Worm (Caenorhabditis elegans) whole organism, L4 larva: ENCODE results near the gene C02B8.12.

Source experiments
- D1046.2 ChIP-seq: fragments of 200-800 bp; sonication (Bioruptor generic); IDR thresholded peaks from 2 replicates; pipeline ENCODE4 v1.3.6; 2022; ENCODE audit warnings: missing genetic modification characterization, missing compliant biosample characterization
- F26F4.8 ChIP-seq: fragments of 200-800 bp; sonication (Bioruptor generic); conservative IDR thresholded peaks from 2 replicates; pipeline ENCODE4 v1.3.6; 2022; ENCODE audit warnings: missing genetic modification characterization, missing compliant biosample characterization
- F37D6.2 ChIP-seq: sonication (generic microtip); optimal IDR thresholded peaks from 2 replicates; lab custom pipeline; 2016; ENCODE audit warnings: mild to moderate bottlenecking, missing genetic modification characterization, missing compliant biosample characterization
- T20F7.1 ChIP-seq: fragments of 200-800 bp; sonication (Bioruptor generic); optimal IDR thresholded peaks from 2 replicates; lab custom pipeline; 2018; ENCODE audit warnings: mild to moderate bottlenecking, missing genetic modification characterization, missing compliant biosample characterization
- T26A8.4 ChIP-seq: fragments of 200-800 bp; sonication (Bioruptor generic); IDR thresholded peaks from 2 replicates; pipeline ENCODE4 v1.3.6; 2022; ENCODE audit warnings: missing genetic modification characterization, missing compliant biosample characterization
- Y105C5A.15 ChIP-seq: fragments of 200-800 bp; sonication (Bioruptor generic); IDR thresholded peaks from 2 replicates; pipeline ENCODE4 v1.3.6; 2022; ENCODE audit warnings: missing genetic modification characterization, missing compliant biosample characterization
- Y5F2A.4 ChIP-seq: fragments of 200-800 bp; sonication (Bioruptor generic); optimal IDR thresholded peaks from 2 replicates; lab custom pipeline; 2018; ENCODE audit warnings: mild to moderate bottlenecking, missing genetic modification characterization, missing compliant biosample characterization
- ZK337.2 ChIP-seq: fragments of 200-800 bp; sonication (Bioruptor generic); IDR thresholded peaks from 2 replicates; pipeline ENCODE4 v1.3.6; 2022; ENCODE audit warnings: missing genetic modification reagents, missing genetic modification characterization, missing compliant biosample characterization
- aha-1 ChIP-seq: fragments of 150-350 bp; peaks from one replicate; lab custom pipeline; 2014; ENCODE audit warnings: missing biosample characterization, missing genetic modification characterization
- arid-1 ChIP-seq: fragments of 200-800 bp; sonication (Bioruptor generic); conservative IDR thresholded peaks from 2 replicates; pipeline ENCODE4 v1.3.6; 2022; ENCODE audit warnings: missing genetic modification reagents, missing genetic modification characterization, missing compliant biosample characterization
- ceh-28 ChIP-seq: fragments of 150-350 bp; optimal IDR thresholded peaks from 2 replicates; lab custom pipeline; 2014; ENCODE audit warnings: missing biosample characterization, missing genetic modification reagents, missing genetic modification characterization
- ceh-44 ChIP-seq: fragments of 200-800 bp; sonication (Bioruptor generic); IDR thresholded peaks from 2 replicates; pipeline ENCODE4 v1.3.6; 2022; ENCODE audit warnings: missing genetic modification reagents, missing genetic modification characterization, missing compliant biosample characterization
- ceh-62 ChIP-seq: sonication (generic microtip); optimal IDR thresholded peaks from 2 replicates; lab custom pipeline; 2017; ENCODE audit warnings: missing biosample characterization, missing genetic modification characterization
- ceh-82 ChIP-seq: sonication (generic microtip); optimal IDR thresholded peaks from 2 replicates; lab custom pipeline; 2017; ENCODE audit warnings: missing biosample characterization, missing genetic modification characterization
- ces-1 ChIP-seq: fragments of 150-350 bp; sonication (generic microtip); optimal IDR thresholded peaks from 4 replicates; lab custom pipeline; 2014; ENCODE audit warnings: missing biosample characterization, missing genetic modification reagents, missing genetic modification characterization
- cey-2 ChIP-seq: sonication (generic microtip); optimal IDR thresholded peaks from 3 replicates; lab custom pipeline; 2017; ENCODE audit warnings: missing genetic modification characterization, mild to moderate bottlenecking, missing compliant biosample characterization, antibody characterized with exemption, borderline replicate concordance; ENCODE audit not compliant: insufficient read depth
- daf-12 ChIP-seq: fragments of 150-350 bp; optimal IDR thresholded peaks from 2 replicates; lab custom pipeline; 2014; ENCODE audit warnings: missing biosample characterization, missing genetic modification reagents, missing genetic modification characterization
- daf-19 ChIP-seq: fragments of 200-800 bp; sonication (Bioruptor generic); conservative IDR thresholded peaks from 2 replicates; pipeline ENCODE4 v1.3.6; 2022; ENCODE audit warnings: missing genetic modification characterization, missing compliant biosample characterization
- daf-8 ChIP-seq: fragments of 200-800 bp; sonication (Bioruptor generic); IDR thresholded peaks from 2 replicates; pipeline ENCODE4 v1.3.6; 2022; ENCODE audit warnings: missing genetic modification characterization, missing compliant biosample characterization
- dmd-6 ChIP-seq: fragments of 200-800 bp; sonication (Bioruptor generic); IDR thresholded peaks from 2 replicates; pipeline ENCODE4 v1.3.6; 2022; ENCODE audit warnings: missing genetic modification reagents, missing genetic modification characterization, missing compliant biosample characterization
- duxl-1 ChIP-seq: sonication (generic microtip); optimal IDR thresholded peaks from 2 replicates; lab custom pipeline; 2016; ENCODE audit warnings: mild to moderate bottlenecking, missing genetic modification characterization, moderate library complexity, missing compliant biosample characterization; ENCODE audit not compliant: poor library complexity
- hlh-11 ChIP-seq: fragments of 200-800 bp; sonication (Bioruptor generic); optimal IDR thresholded peaks from 2 replicates; lab custom pipeline; 2018; ENCODE audit warnings: mild to moderate bottlenecking, missing genetic modification characterization, missing compliant biosample characterization
- hlh-30 ChIP-seq: sonication (generic microtip); optimal IDR thresholded peaks from 2 replicates; lab custom pipeline; 2017; ENCODE audit warnings: antibody characterized with exemption, mild to moderate bottlenecking, missing genetic modification characterization, missing compliant biosample characterization; ENCODE audit not compliant: insufficient read depth
- hmg-1.1 ChIP-seq: fragments of 200-800 bp; sonication (Bioruptor generic); IDR thresholded peaks from 2 replicates; pipeline ENCODE4 v1.3.6; 2022; ENCODE audit warnings: missing genetic modification reagents, missing genetic modification characterization, missing compliant biosample characterization
- lin-13 ChIP-seq: fragments of 150-350 bp; optimal IDR thresholded peaks from 2 replicates; lab custom pipeline; 2014; ENCODE audit warnings: missing biosample characterization, missing genetic modification reagents, missing genetic modification characterization
- lin-29 ChIP-seq: fragments of 200-800 bp; sonication (Bioruptor generic); IDR thresholded peaks from 2 replicates; pipeline ENCODE4 v1.3.6; 2022; ENCODE audit warnings: missing genetic modification reagents, missing genetic modification characterization, missing compliant biosample characterization
- lin-38 ChIP-seq: fragments of 200-800 bp; sonication (Bioruptor generic); IDR thresholded peaks from 2 replicates; pipeline ENCODE4 v1.3.6; 2022; ENCODE audit warnings: missing genetic modification reagents, missing genetic modification characterization, missing compliant biosample characterization
- lir-3 ChIP-seq: sonication (generic microtip); optimal IDR thresholded peaks from 2 replicates; lab custom pipeline; 2016; ENCODE audit warnings: mild to moderate bottlenecking, missing genetic modification characterization, missing compliant biosample characterization
- madf-5 ChIP-seq, 2 experiments: fragments of 200-800 bp; sonication (Bioruptor generic); IDR thresholded peaks; 2 replicates each; pipeline ENCODE4 v1.3.6; 2022; ENCODE audit warnings: missing compliant biosample characterization in 2 of 2, missing genetic modification characterization in 2 of 2
- madf-9 ChIP-seq: fragments of 200-800 bp; sonication (Bioruptor generic); conservative IDR thresholded peaks from 2 replicates; pipeline ENCODE4 v1.3.6; 2022; ENCODE audit warnings: missing genetic modification reagents, missing genetic modification characterization, missing compliant biosample characterization
- mdt-29 ChIP-seq: fragments of 200-800 bp; sonication (Bioruptor generic); IDR thresholded peaks from 2 replicates; pipeline ENCODE4 v1.3.6; 2022; ENCODE audit warnings: missing genetic modification reagents, missing genetic modification characterization, missing compliant biosample characterization
- nhr-102 ChIP-seq: sonication (generic microtip); optimal IDR thresholded peaks from 2 replicates; lab custom pipeline; 2016; ENCODE audit warnings: mild to moderate bottlenecking, missing genetic modification characterization, moderate library complexity, missing compliant biosample characterization
- nhr-11 ChIP-seq: fragments of 150-350 bp; optimal IDR thresholded peaks from 2 replicates; lab custom pipeline; 2014; ENCODE audit warnings: missing biosample characterization, missing genetic modification characterization
- nhr-28 ChIP-seq: fragments of 150-350 bp; optimal IDR thresholded peaks from 2 replicates; lab custom pipeline; 2014; ENCODE audit warnings: missing biosample characterization, missing genetic modification characterization
- nhr-6 ChIP-seq: fragments of 150-350 bp; optimal IDR thresholded peaks from 2 replicates; lab custom pipeline; 2014; ENCODE audit warnings: missing biosample characterization, missing genetic modification characterization
- pha-4 ChIP-seq, 2 experiments: fragments of 150-350 bp in 1 of 2; fragments of 200-800 bp in 1 of 2; sonication (Bioruptor generic) in 1 of 2; IDR thresholded peaks in 1 of 2; optimal IDR thresholded peaks in 1 of 2; 2 replicates each; pipeline versions ENCODE4 v1.3.6 to Lab custom; 2014 to 2022; ENCODE audit warnings: missing genetic modification characterization in 2 of 2, missing genetic modification reagents in 2 of 2, missing biosample characterization in 1 of 2, missing compliant biosample characterization in 1 of 2
- pqm-1 ChIP-seq: sonication (generic microtip); optimal IDR thresholded peaks from 2 replicates; lab custom pipeline; 2017; ENCODE audit warnings: missing biosample characterization, missing genetic modification characterization
- rbr-2 ChIP-seq: sonication (generic microtip); optimal IDR thresholded peaks from 2 replicates; lab custom pipeline; 2016; ENCODE audit warnings: missing genotype, missing genetic modification characterization, missing compliant biosample characterization
- saeg-2 ChIP-seq: fragments of 200-800 bp; sonication (Bioruptor generic); IDR thresholded peaks from 2 replicates; pipeline ENCODE4 v1.3.6; 2022; ENCODE audit warnings: missing genetic modification reagents, missing genetic modification characterization, missing compliant biosample characterization
- set-16 ChIP-seq: fragments of 200-800 bp; sonication (Bioruptor generic); IDR thresholded peaks from 2 replicates; pipeline ENCODE4 v1.3.6; 2022; ENCODE audit warnings: missing genetic modification reagents, missing genetic modification characterization, missing compliant biosample characterization
- snpc-1.2 ChIP-seq: fragments of 200-800 bp; sonication (Bioruptor generic); IDR thresholded peaks from 2 replicates; pipeline ENCODE4 v1.3.6; 2022; ENCODE audit warnings: missing genetic modification reagents, missing genetic modification characterization, missing compliant biosample characterization
- tra-1 ChIP-seq: fragments of 200-800 bp; sonication (Bioruptor generic); IDR thresholded peaks from 2 replicates; pipeline ENCODE4 v1.3.6; 2022; ENCODE audit warnings: missing genetic modification reagents, missing genetic modification characterization, missing compliant biosample characterization
- unc-130 ChIP-seq: sonication (generic microtip); optimal IDR thresholded peaks from 2 replicates; lab custom pipeline; 2016; ENCODE audit warnings: missing genetic modification reagents, missing genetic modification characterization, missing compliant biosample characterization
- unc-39 ChIP-seq: sonication (generic microtip); optimal IDR thresholded peaks from 2 replicates; lab custom pipeline; 2017; ENCODE audit warnings: missing biosample characterization, missing genetic modification characterization
- vab-7 ChIP-seq: fragments of 200-800 bp; sonication (Bioruptor generic); IDR thresholded peaks from 2 replicates; pipeline ENCODE4 v1.3.6; 2022; ENCODE audit warnings: missing genetic modification reagents, missing genetic modification characterization, missing compliant biosample characterization
- zfp-3 ChIP-seq: fragments of 200-800 bp; sonication (Bioruptor generic); conservative IDR thresholded peaks from 2 replicates; pipeline ENCODE4 v1.3.6; 2022; ENCODE audit warnings: missing genetic modification reagents, missing genetic modification characterization, missing compliant biosample characterization
- zip-11 ChIP-seq: fragments of 200-800 bp; sonication (Bioruptor generic); IDR thresholded peaks from 2 replicates; pipeline ENCODE4 v1.3.6; 2022; ENCODE audit warnings: missing genetic modification characterization, missing compliant biosample characterization
- ztf-11 ChIP-seq: fragments of 150-350 bp; optimal IDR thresholded peaks from 2 replicates; lab custom pipeline; 2014; ENCODE audit warnings: missing biosample characterization, missing genetic modification characterization
- ztf-7 ChIP-seq: fragments of 150-350 bp; optimal IDR thresholded peaks from 2 replicates; lab custom pipeline; 2014; ENCODE audit warnings: missing biosample characterization, missing genetic modification characterization

Gene C02B8.12

ce11 chrX:8086725-8087641 lies 36.2 kb downstream of the C02B8.12 start:
- TF ChIP-seq hmg-1.1 (no peak), Y5F2A.4 (GFP tag; lab: Kevin White, UChicago) (no peak), ceh-44 (GFP tag; lab: Robert Waterston, UW) (no peak), lin-38 (GFP tag; lab: Robert Waterston, UW) (peak; percentile 36; the same call in 1 of the 2 replicates), saeg-2 (GFP tag; lab: Robert Waterston, UW) (no peak), pha-4 (GFP tag; IDR thresholded peaks at IDR 0.05; lab: Robert Waterston, UW) (no peak), pha-4 (tag; optimal IDR thresholded peaks at IDR 0.05; lab: Kevin White, UChicago) (no peak), duxl-1 (tag; lab: Kevin White, UChicago) (no peak), zip-11 (GFP tag; lab: Robert Waterston, UW) (no peak), T26A8.4 (GFP tag; lab: Robert Waterston, UW) (peak; percentile 47; the same call in 1 of the 2 replicates), vab-7 (GFP tag; lab: Robert Waterston, UW) (no peak), nhr-102 (tag; lab: Kevin White, UChicago) (no peak), tra-1 (GFP tag; lab: Robert Waterston, UW) (no peak), rbr-2 (tag; lab: Kevin White, UChicago) (no peak), madf-5 (GFP tag; IDR thresholded peaks at IDR 0.05; lab: Robert Waterston, UW) (no peak), ztf-7 (tag; lab: Kevin White, UChicago) (no peak), nhr-6 (tag; lab: Kevin White, UChicago) (no peak), ceh-62 (tag; lab: Kevin White, UChicago) (no peak), snpc-1.2 (GFP tag; lab: Robert Waterston, UW) (no peak), hlh-11 (peak; percentile 15), D1046.2 (GFP tag; lab: Robert Waterston, UW) (no peak), set-16 (GFP tag; lab: Robert Waterston, UW) (no peak), arid-1 (GFP tag; lab: Robert Waterston, UW) (no peak), unc-39 (tag; lab: Kevin White, UChicago) (no peak), cey-2 (tag; lab: Kevin White, UChicago) (no peak), pqm-1 (tag; lab: Kevin White, UChicago) (no peak), nhr-11 (tag; lab: Kevin White, UChicago) (no peak), Y105C5A.15 (GFP tag; lab: Robert Waterston, UW) (no peak), lin-29 (GFP tag; lab: Robert Waterston, UW) (no peak), ces-1 (no peak), mdt-29 (GFP tag; lab: Robert Waterston, UW) (no peak), ZK337.2 (GFP tag; lab: Robert Waterston, UW) (no peak), lir-3 (tag; lab: Kevin White, UChicago) (no peak), aha-1 (tag; lab: Kevin White, UChicago) (peak; percentile 87), nhr-28 (tag; lab: Kevin White, UChicago) (peak; percentile 16), ztf-11 (tag; lab: Kevin White, UChicago) (no peak), daf-19 (GFP tag; lab: Robert Waterston, UW) (no peak), T20F7.1 (GFP tag; lab: Kevin White, UChicago) (peak; percentile 2), dmd-6 (GFP tag; lab: Robert Waterston, UW) (peak; percentile 22; the same call in 1 of the 2 replicates), F26F4.8 (GFP tag; lab: Robert Waterston, UW) (no peak), lin-13 (GFP tag; lab: Kevin White, UChicago) (no peak), F37D6.2 (tag; lab: Kevin White, UChicago) (no peak), daf-12 (no peak), unc-130 (no peak), hlh-30 (tag; lab: Kevin White, UChicago) (no peak), daf-8 (no peak), zfp-3 (GFP tag; lab: Robert Waterston, UW) (peak; percentile 89; the same call in 1 of the 2 replicates), ceh-82 (tag; lab: Kevin White, UChicago) (no peak), ceh-28 (peak; percentile 18), madf-9 (GFP tag; lab: Robert Waterston, UW) (no peak)
